Worm (Caenorhabditis elegans): ENCODE measurements around the gene pssy-1.

ce11 chrX:9999599-10000201 lies 34.3 kb downstream of the pssy-1 start:
- no peak for TF ChIP-seq ref-1 (GFP tag; conservative IDR thresholded peaks at IDR 0.05)
- TF ChIP-seq tab-1 (GFP tag; IDR thresholded peaks at IDR 0.05): no peak

Data from whole organism, midembryonic.